Worm (Caenorhabditis elegans) whole organism, young adult: ENCODE data around the gene hrg-6.

ENCODE experiments used
- B0019.2 ChIP-seq: fragments of 200-800 bp; sonication (Bioruptor generic); conservative IDR thresholded peaks from 2 replicates; pipeline ENCODE4 v1.3.6; 2022; ENCODE audit warnings: missing genetic modification reagents, missing genetic modification characterization, missing compliant biosample characterization
- B0035.1 ChIP-seq: sonication (generic microtip); optimal IDR thresholded peaks from 2 replicates; lab custom pipeline; 2016; ENCODE audit warnings: missing genetic modification characterization, mild to moderate bottlenecking, missing compliant biosample characterization, missing genotype, missing genetic modification reagents
- C06A6.2 ChIP-seq: fragments of 200-800 bp; sonication (Bioruptor generic); conservative IDR thresholded peaks from 2 replicates; pipeline ENCODE4 v1.3.6; 2022; ENCODE audit warnings: missing genetic modification characterization, missing compliant biosample characterization
- D2030.7 ChIP-seq: fragments of 200-800 bp; sonication (Bioruptor generic); IDR thresholded peaks from 2 replicates; pipeline ENCODE4 v1.3.6; 2022; ENCODE audit warnings: missing genetic modification reagents, missing genetic modification characterization, missing compliant biosample characterization
- F33H1.4 ChIP-seq: fragments of 200-800 bp; sonication (Bioruptor generic); IDR thresholded peaks from 2 replicates; pipeline ENCODE4 v1.3.6; 2022; ENCODE audit warnings: missing genetic modification reagents, missing genetic modification characterization, missing compliant biosample characterization
- F52B5.7 ChIP-seq: sonication (generic microtip); optimal IDR thresholded peaks from 2 replicates; lab custom pipeline; 2016; ENCODE audit warnings: mild to moderate bottlenecking, missing genetic modification characterization, missing compliant biosample characterization
- T07F8.4 ChIP-seq: sonication (generic microtip); optimal IDR thresholded peaks from 2 replicates; lab custom pipeline; 2016; ENCODE audit warnings: mild to moderate bottlenecking, missing genetic modification characterization, moderate library complexity, missing compliant biosample characterization
- Y53G8AR.9 ChIP-seq: fragments of 200-800 bp; sonication (Bioruptor generic); conservative IDR thresholded peaks from 2 replicates; pipeline ENCODE4 v1.3.6; 2022; ENCODE audit warnings: missing genetic modification reagents, missing genetic modification characterization, missing compliant biosample characterization
- Y79H2A.3 ChIP-seq: fragments of 200-800 bp; sonication (Bioruptor generic); conservative IDR thresholded peaks from 2 replicates; pipeline ENCODE4 v1.3.6; 2022; ENCODE audit warnings: missing genetic modification reagents, missing genetic modification characterization, missing compliant biosample characterization
- Y95B8A.8 ChIP-seq: fragments of 200-800 bp; sonication (Bioruptor generic); IDR thresholded peaks from 2 replicates; pipeline ENCODE4 v1.3.6; 2022; ENCODE audit warnings: missing genetic modification reagents, missing genetic modification characterization, missing compliant biosample characterization
- ZK185.1 ChIP-seq: sonication (generic microtip); optimal IDR thresholded peaks from 2 replicates; lab custom pipeline; 2016; ENCODE audit warnings: mild to moderate bottlenecking, missing genetic modification characterization, missing compliant biosample characterization; ENCODE audit not compliant: poor library complexity, severe bottlenecking
- atf-7 ChIP-seq: sonication (generic microtip); optimal IDR thresholded peaks from 2 replicates; lab custom pipeline; 2017; ENCODE audit warnings: mild to moderate bottlenecking, missing genetic modification characterization, missing compliant biosample characterization
- athp-1 ChIP-seq: sonication (generic microtip); optimal IDR thresholded peaks from 2 replicates; lab custom pipeline; 2017; ENCODE audit warnings: mild to moderate bottlenecking, missing genetic modification characterization, missing compliant biosample characterization
- attf-3 ChIP-seq: fragments of 200-800 bp; sonication (Bioruptor generic); conservative IDR thresholded peaks from 2 replicates; pipeline ENCODE4 v1.3.6; 2022; ENCODE audit warnings: missing genetic modification reagents, missing genetic modification characterization, missing compliant biosample characterization
- cebp-1 ChIP-seq, 2 experiments: fragments of 200-800 bp in 1 of 2; sonication (Bioruptor generic) in 1 of 2; sonication (generic microtip) in 1 of 2; IDR thresholded peaks in 1 of 2; optimal IDR thresholded peaks in 1 of 2; 2 replicates each; pipeline versions ENCODE4 v1.3.6 to Lab custom; 2017 to 2022; ENCODE audit warnings: missing compliant biosample characterization in 2 of 2, missing genetic modification characterization in 2 of 2, mild to moderate bottlenecking in 1 of 2, missing genetic modification reagents in 1 of 2, moderate library complexity in 1 of 2
- ceh-91 ChIP-seq: fragments of 200-800 bp; sonication (Bioruptor generic); IDR thresholded peaks from 2 replicates; pipeline ENCODE4 v1.3.6; 2022; ENCODE audit warnings: missing genetic modification reagents, missing genetic modification characterization, missing compliant biosample characterization
- die-1 ChIP-seq: sonication (generic microtip); optimal IDR thresholded peaks from 2 replicates; lab custom pipeline; 2016; ENCODE audit warnings: missing genotype, mild to moderate bottlenecking, missing genetic modification characterization, missing compliant biosample characterization
- ekl-4 ChIP-seq: fragments of 200-800 bp; sonication (Bioruptor generic); IDR thresholded peaks from 2 replicates; pipeline ENCODE4 v1.3.6; 2022; ENCODE audit warnings: missing genetic modification reagents, missing genetic modification characterization, missing compliant biosample characterization
- hrde-1 ChIP-seq: sonication (generic microtip); optimal IDR thresholded peaks from 2 replicates; lab custom pipeline; 2016; ENCODE audit warnings: missing genetic modification characterization, mild to moderate bottlenecking, missing compliant biosample characterization, moderate library complexity, missing genotype, missing genetic modification reagents, borderline replicate concordance
- hsf-1 ChIP-seq: fragments of 200-800 bp; sonication (Bioruptor generic); IDR thresholded peaks from 2 replicates; pipeline ENCODE4 v1.3.6; 2022; ENCODE audit warnings: missing genetic modification reagents, missing genetic modification characterization, missing compliant biosample characterization
- let-526 ChIP-seq: fragments of 200-800 bp; sonication (Bioruptor generic); IDR thresholded peaks from 2 replicates; pipeline ENCODE4 v1.3.6; 2022; ENCODE audit warnings: missing genetic modification reagents, missing genetic modification characterization, missing compliant biosample characterization
- lin-40 ChIP-seq: sonication (generic microtip); optimal IDR thresholded peaks from 2 replicates; lab custom pipeline; 2016; ENCODE audit warnings: missing genetic modification characterization, mild to moderate bottlenecking, missing compliant biosample characterization, missing genotype, missing genetic modification reagents
- lin-54 ChIP-seq: fragments of 200-800 bp; sonication (Bioruptor generic); optimal IDR thresholded peaks from 2 replicates; lab custom pipeline; 2018; ENCODE audit warnings: mild to moderate bottlenecking, missing genetic modification characterization, missing compliant biosample characterization
- madf-6 ChIP-seq: fragments of 200-800 bp; sonication (Bioruptor generic); IDR thresholded peaks from 2 replicates; pipeline ENCODE4 v1.3.6; 2022; ENCODE audit warnings: missing genetic modification reagents, missing genetic modification characterization, missing compliant biosample characterization
- madf-8 ChIP-seq: fragments of 200-800 bp; sonication (Bioruptor generic); conservative IDR thresholded peaks from 2 replicates; pipeline ENCODE4 v1.3.6; 2022; ENCODE audit warnings: missing genetic modification reagents, missing genetic modification characterization, missing compliant biosample characterization
- nhr-90 ChIP-seq: sonication (generic microtip); optimal IDR thresholded peaks from 2 replicates; lab custom pipeline; 2016; ENCODE audit warnings: missing genotype, mild to moderate bottlenecking, missing genetic modification characterization, missing compliant biosample characterization
- rcor-1 ChIP-seq: fragments of 200-800 bp; sonication (Bioruptor generic); IDR thresholded peaks from 2 replicates; pipeline ENCODE4 v1.3.6; 2022; ENCODE audit warnings: missing genetic modification reagents, missing genetic modification characterization, missing compliant biosample characterization
- tlf-1 ChIP-seq: fragments of 200-800 bp; sonication (Bioruptor generic); optimal IDR thresholded peaks from 2 replicates; lab custom pipeline; 2018; ENCODE audit warnings: mild to moderate bottlenecking, missing genetic modification characterization, missing compliant biosample characterization
- unc-62 ChIP-seq: fragments of 150-350 bp; optimal IDR thresholded peaks from 2 replicates; lab custom pipeline; 2014; ENCODE audit warnings: missing biosample characterization, missing genetic modification reagents, missing genetic modification characterization
- ztf-18 ChIP-seq: sonication (generic microtip); optimal IDR thresholded peaks from 2 replicates; lab custom pipeline; 2016; ENCODE audit warnings: missing genotype, mild to moderate bottlenecking, missing genetic modification characterization, missing compliant biosample characterization

Gene hrg-6

DNA sequence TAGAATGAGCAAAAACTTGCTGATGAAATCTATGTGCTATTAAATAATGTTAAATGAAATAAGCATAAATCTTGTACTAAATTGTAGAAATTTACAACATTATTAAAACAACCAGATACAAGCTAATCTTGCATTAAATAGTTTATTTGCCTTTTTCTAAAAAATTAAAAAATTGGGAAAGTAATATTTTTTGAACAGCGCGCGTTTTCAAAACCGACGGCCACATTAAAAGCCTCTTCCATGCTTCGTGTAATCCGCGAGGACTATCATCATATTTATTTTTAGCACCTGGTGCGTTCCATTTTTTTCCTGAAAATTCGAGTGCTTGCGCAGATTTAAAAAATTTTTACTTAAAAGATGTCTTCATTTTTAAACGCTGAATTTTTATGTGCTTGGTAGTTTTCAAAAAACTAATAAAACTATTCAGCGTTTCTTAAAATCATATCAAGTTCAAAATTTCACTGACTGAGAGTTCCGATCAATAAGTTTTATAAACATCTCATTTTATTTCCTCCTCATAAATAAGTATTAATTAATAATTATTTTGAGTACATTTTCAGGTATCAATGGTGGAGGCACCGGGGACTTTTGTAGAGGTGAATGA is 44.9 kb upstream of the hrg-6 start, which contains the start of gene Y43E12A.3:
Gene Y43E12A.3, plus strand, starts transcription at position 554 of the 604 bp plus-strand sequence.
- TF ChIP-seq hsf-1 (GFP tag; lab: Robert Waterston, UW) (0 out of 2 replicates have a peak, but pooled peaks have one; percentile 43), rcor-1 (0 out of 2 replicates have a peak, but pooled peaks have one; percentile 5), ekl-4 (peak; percentile 60; the same call in 1 of the 2 replicates), F33H1.4 (GFP tag; lab: Robert Waterston, UW) (peak; percentile 28; the same call in 1 of the 2 replicates), ceh-91 (GFP tag; lab: Robert Waterston, UW) (peak; percentile 34; the same call in 1 of the 2 replicates), madf-6 (GFP tag; lab: Robert Waterston, UW) (peak; percentile 72), Y53G8AR.9 (GFP tag; lab: Robert Waterston, UW) (0 out of 2 replicates have a peak, but pooled peaks have one; percentile 48), D2030.7 (GFP tag; lab: Robert Waterston, UW) (peak; percentile 24; the same call in 1 of the 2 replicates), madf-8 (peak; percentile 30; the same call in 1 of the 2 replicates)

DNA sequence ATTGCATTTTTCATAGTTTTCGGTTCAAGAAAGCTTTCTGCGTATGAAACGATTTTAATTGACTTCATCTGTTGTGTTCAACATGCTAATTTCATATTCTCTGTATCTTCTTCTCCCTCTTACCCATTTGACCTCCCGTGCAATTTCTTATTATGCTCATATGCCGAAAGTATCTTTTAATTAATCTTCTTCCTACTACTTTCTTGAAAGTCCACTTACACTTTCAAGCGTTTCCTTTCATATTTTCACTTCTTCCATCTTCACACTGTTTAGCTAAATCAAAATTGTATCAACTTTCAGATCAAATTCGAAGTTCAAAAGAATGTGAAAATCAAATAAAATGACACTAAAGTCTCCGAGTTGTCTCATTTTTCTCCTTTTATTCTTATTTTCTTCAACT is 41.7 kb upstream of the hrg-6 start, which contains the start of gene F13H10.5:
Gene F13H10.5, plus strand, starts transcription at position 301 of the 400 bp plus-strand sequence.
- TF ChIP-seq Y79H2A.3 (GFP tag; lab: Robert Waterston, UW) (no peak), T07F8.4 (no peak), attf-3 (GFP tag; lab: Robert Waterston, UW) (no peak), nhr-90 (no peak), hrde-1 (tag; lab: Kevin White, UChicago) (no peak), B0019.2 (no peak)
- TF ChIP-seq, all 124 proteins: peak for 0

DNA sequence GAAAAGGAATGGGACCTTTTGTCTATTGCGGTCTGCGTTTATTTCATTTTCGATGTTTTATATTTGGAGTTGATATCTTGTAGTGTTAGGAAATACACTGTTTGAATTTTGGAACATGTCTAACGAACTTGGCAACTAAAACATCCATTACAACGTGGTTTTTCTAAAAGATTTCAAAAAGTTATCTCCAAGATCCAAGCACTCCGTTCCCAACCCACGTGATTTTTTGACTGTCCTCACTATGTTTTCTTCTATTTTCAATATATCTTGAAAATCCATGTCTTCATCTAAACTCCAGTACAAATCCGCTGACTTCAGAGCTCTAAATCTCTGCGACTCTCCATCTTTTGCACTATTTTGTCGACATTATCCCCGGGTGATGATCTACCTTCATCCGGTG is 30.8 kb upstream of the hrg-6 start, which contains the start of gene F13H10.9:
Gene F13H10.9, plus strand, starts transcription at position 301 of the 400 bp plus-strand sequence.
- TF ChIP-seq unc-62 (GFP tag; lab: Kevin White, UChicago) (no peak), tlf-1 (GFP tag; lab: Kevin White, UChicago) (no peak), atf-7 (tag; lab: Kevin White, UChicago) (no peak), ZK185.1 (tag; lab: Kevin White, UChicago) (no peak), Y95B8A.8 (GFP tag; lab: Robert Waterston, UW) (no peak), let-526 (GFP tag; lab: Robert Waterston, UW) (no peak), ekl-4 (no peak), athp-1 (tag; lab: Kevin White, UChicago) (no peak), ztf-18 (tag; lab: Kevin White, UChicago) (no peak), C06A6.2 (GFP tag; lab: Robert Waterston, UW) (no peak)

DNA sequence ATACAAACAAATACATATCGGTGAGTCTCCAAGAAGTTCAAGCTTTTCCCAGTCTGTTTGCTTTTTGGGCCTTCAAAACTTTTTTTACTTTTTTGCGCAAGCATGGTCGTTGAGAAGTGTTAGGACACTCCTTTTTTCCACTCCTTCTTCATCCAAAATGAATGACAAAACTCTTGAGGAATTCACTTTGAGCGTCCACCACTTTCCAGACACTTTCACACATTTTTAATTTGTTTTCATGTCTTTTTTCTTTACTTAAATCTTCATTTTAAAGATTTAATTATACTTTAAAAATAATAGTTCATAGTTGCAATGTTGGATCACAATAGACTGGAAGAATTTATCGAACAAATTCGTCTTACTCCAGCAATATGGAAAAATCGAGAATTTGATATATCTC is 28.1 kb upstream of the hrg-6 start, which contains the start of gene F13H10.1:
Gene F13H10.1, plus strand, starts transcription at position 301 of the 400 bp plus-strand sequence.
- no peak for TF ChIP-seq C06A6.2 (GFP tag; lab: Robert Waterston, UW)
- TF ChIP-seq ceh-91 (GFP tag; lab: Robert Waterston, UW): no peak
- TF ChIP-seq die-1: no peak
- no peak for TF ChIP-seq lin-40 (tag; lab: Kevin White, UChicago)

DNA sequence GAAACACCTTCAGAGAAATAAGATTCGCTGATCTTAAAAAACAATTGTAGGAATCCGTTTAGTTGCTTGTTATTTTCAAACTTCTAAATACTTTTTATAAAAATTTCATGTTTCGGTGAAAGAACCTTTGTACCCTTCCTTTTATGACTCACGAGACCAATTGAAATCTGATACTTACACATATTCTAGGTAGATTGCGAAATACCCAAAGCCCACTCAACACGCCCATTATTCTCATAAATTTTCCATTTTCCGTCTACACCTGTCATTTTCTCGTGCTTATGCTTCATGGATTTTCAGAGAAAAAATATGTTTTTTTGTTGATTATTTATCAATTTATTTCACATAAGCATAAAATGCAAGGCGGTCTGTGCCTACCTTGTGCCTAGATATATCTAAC is 26.0 kb upstream of the hrg-6 start:
- TF ChIP-seq lin-54 (GFP tag; lab: Kevin White, UChicago) (no peak), F52B5.7 (tag; lab: Kevin White, UChicago) (no peak), B0035.1 (tag; lab: Kevin White, UChicago) (no peak), cebp-1 (GFP tag; IDR thresholded peaks at IDR 0.05; lab: Robert Waterston, UW) (peak; percentile 76), cebp-1 (tag; optimal IDR thresholded peaks at IDR 0.05; lab: Kevin White, UChicago) (peak; percentile 94), athp-1 (tag; lab: Kevin White, UChicago) (no peak)
